Fruit fly (Drosophila melanogaster): Measurements from ENCODE around the gene Pkc98E.

Gene Pkc98E

dm6 chr3R:29063207-29063920 lies 24.4 kb downstream of the Pkc98E start (continued):
- no peak for TF ChIP-seq Trl (optimal IDR thresholded peaks at IDR 0.05)
- TF ChIP-seq Trl (GFP tag; optimal IDR thresholded peaks at IDR 0.05): peak; percentile 65
- TF ChIP-seq CG11085 (GFP tag; IDR thresholded peaks at IDR 0.05): no peak
- TF ChIP-seq CG12071 (GFP tag; optimal IDR thresholded peaks at IDR 0.05): no peak
- TF ChIP-seq peb (GFP tag; IDR thresholded peaks at IDR 0.05): no peak
- no peak for TF ChIP-seq Poxn (GFP tag; IDR thresholded peaks at IDR 0.05)
- peak; percentile 3 for TF ChIP-seq CG17186 (GFP tag; optimal IDR thresholded peaks at IDR 0.05)
- no peak for TF ChIP-seq scrt (GFP tag; optimal IDR thresholded peaks at IDR 0.05)
- peak; percentile 40 for TF ChIP-seq Sin3A (optimal IDR thresholded peaks at IDR 0.05)
- peak; percentile 50 for TF ChIP-seq ATbp (GFP tag; optimal IDR thresholded peaks at IDR 0.05)
- TF ChIP-seq CG6654 (GFP tag; optimal IDR thresholded peaks at IDR 0.05): peak; percentile 23
- no peak for TF ChIP-seq h (optimal IDR thresholded peaks at IDR 0.05)
- TF ChIP-seq HLH3B (GFP tag; IDR thresholded peaks at IDR 0.05): no peak
- TF ChIP-seq chinmo (GFP tag; IDR thresholded peaks at IDR 0.05; ENCODE audit: partially characterized antibody): no peak
- peak; percentile 77 for TF ChIP-seq CG3281 (GFP tag; optimal IDR thresholded peaks at IDR 0.05)
- TF ChIP-seq Opbp (GFP tag; IDR thresholded peaks at IDR 0.05; ENCODE audit: partially characterized antibody): no peak
- TF ChIP-seq CG11398 (GFP tag; optimal IDR thresholded peaks at IDR 0.05): peak; percentile 49
- peak; percentile 5 for TF ChIP-seq Mes4 (GFP tag; optimal IDR thresholded peaks at IDR 0.05)
- TF ChIP-seq bowl (GFP tag; IDR thresholded peaks at IDR 0.05): no peak
- no peak for TF ChIP-seq sisA (GFP tag; IDR thresholded peaks at IDR 0.05)
- TF ChIP-seq jumu (GFP tag; optimal IDR thresholded peaks at IDR 0.05): peak; percentile 2
- peak; percentile 44 for TF ChIP-seq CG8281 (tag; optimal IDR thresholded peaks at IDR 0.05)
- no peak for TF ChIP-seq salm (tag; optimal IDR thresholded peaks at IDR 0.05)
- TF ChIP-seq CG1233 (GFP tag; optimal IDR thresholded peaks at IDR 0.05): peak; percentile 73
- no peak for TF ChIP-seq CG11093 (GFP tag; IDR thresholded peaks at IDR 0.05)
- peak; percentile 83 for TF ChIP-seq CG9727 (GFP tag; optimal IDR thresholded peaks at IDR 0.05)
- peak; percentile 88 for TF ChIP-seq CoRest (tag; optimal IDR thresholded peaks at IDR 0.05)
- no peak for TF ChIP-seq esg (GFP tag; conservative IDR thresholded peaks at IDR 0.05)
- peak; percentile 82 for TF ChIP-seq PHDP (tag; optimal IDR thresholded peaks at IDR 0.05)
- peak; percentile 54 for TF ChIP-seq HmgD (GFP tag; optimal IDR thresholded peaks at IDR 0.05)
- TF ChIP-seq Hmx (GFP tag; optimal IDR thresholded peaks at IDR 0.05): no peak
- TF ChIP-seq H2.0 (GFP tag; IDR thresholded peaks at IDR 0.05): no peak
- no peak for TF ChIP-seq CG31224 (GFP tag; IDR thresholded peaks at IDR 0.05)
- no peak for TF ChIP-seq toy (GFP tag; IDR thresholded peaks at IDR 0.05)
- peak; percentile 17 for TF ChIP-seq Antp (GFP tag; optimal IDR thresholded peaks at IDR 0.05)
- peak; percentile 44; the same call in 2 of the 3 replicates for TF ChIP-seq croc (GFP tag; conservative IDR thresholded peaks at IDR 0.05)
- no peak for TF ChIP-seq cato (GFP tag; optimal IDR thresholded peaks at IDR 0.05; ENCODE audit: borderline replicate concordance)
- TF ChIP-seq ssp (GFP tag; IDR thresholded peaks at IDR 0.05): no peak
- peak; percentile 73 for TF ChIP-seq CG18476 (GFP tag; optimal IDR thresholded peaks at IDR 0.05)
- no peak for TF ChIP-seq Jarid2 (GFP tag; optimal IDR thresholded peaks at IDR 0.05)
- TF ChIP-seq tup (GFP tag; optimal IDR thresholded peaks at IDR 0.05): peak; percentile 3
- TF ChIP-seq CG6175 (GFP tag; IDR thresholded peaks at IDR 0.05): no peak
- TF ChIP-seq Dp (GFP tag; optimal IDR thresholded peaks at IDR 0.05): peak; percentile 18
- TF ChIP-seq CG1603 (tag; optimal IDR thresholded peaks at IDR 0.05): peak; percentile 64
- no peak for TF ChIP-seq CG11696 (GFP tag; IDR thresholded peaks at IDR 0.05)
- TF ChIP-seq CG10267 (tag; optimal IDR thresholded peaks at IDR 0.05): peak; percentile 80
- TF ChIP-seq crol (GFP tag; IDR thresholded peaks at IDR 0.05): no peak
- TF ChIP-seq pzg (GFP tag; optimal IDR thresholded peaks at IDR 0.05): peak; percentile 58
- no peak for TF ChIP-seq kay (GFP tag; optimal IDR thresholded peaks at IDR 0.05)
- TF ChIP-seq run (tag; optimal IDR thresholded peaks at IDR 0.05): peak; percentile 19
- no peak for TF ChIP-seq Mrtf (GFP tag; IDR thresholded peaks at IDR 0.05)
- TF ChIP-seq gcm2 (GFP tag; optimal IDR thresholded peaks at IDR 0.05): no peak
